Fruit fly (Drosophila melanogaster): ENCODE results near the gene CG9777.

CG9777 gene

DNA sequence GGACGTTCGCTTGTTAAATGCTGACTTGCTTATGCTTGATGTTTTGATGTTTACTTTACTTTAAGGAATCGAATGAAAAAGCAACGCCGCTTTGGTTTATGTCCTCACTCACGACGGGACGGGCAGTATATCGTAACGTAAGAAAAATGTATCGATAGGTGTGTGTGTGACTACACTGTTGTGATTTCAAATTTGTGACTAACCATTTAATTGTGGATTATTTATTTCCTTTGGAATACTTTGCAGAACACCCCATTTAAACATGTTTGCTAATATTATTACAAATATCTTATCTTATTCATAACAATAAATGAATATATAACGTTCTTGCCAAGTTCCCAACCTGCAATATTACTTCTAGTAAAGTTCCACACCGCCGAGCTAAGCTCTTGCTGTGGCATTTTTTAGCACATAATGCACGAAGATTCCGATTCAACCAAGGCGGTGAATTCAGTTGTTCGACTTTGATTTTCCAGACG is 22.9 kb upstream of the CG9777 start, which contains the start of the genes Nemp and r (continued):
- TF ChIP-seq CG34224 (GFP tag; IDR thresholded peaks at IDR 0.05; ENCODE audit: partially characterized antibody) (0 out of 3 replicates have a peak, but pooled peaks have one; percentile 19), CG3407 (GFP tag; optimal IDR thresholded peaks at IDR 0.05) (no peak), CG2678 (tag; optimal IDR thresholded peaks at IDR 0.05) (no peak), CG10366 (GFP tag; IDR thresholded peaks at IDR 0.05) (no peak), Dll (GFP tag; IDR thresholded peaks at IDR 0.05; ENCODE audit: partially characterized antibody) (peak; percentile 81), CoRest (tag; optimal IDR thresholded peaks at IDR 0.05) (peak; percentile 38), sqz (GFP tag; optimal IDR thresholded peaks at IDR 0.05) (no peak), inv (GFP tag; IDR thresholded peaks at IDR 0.05; ENCODE audit: partially characterized antibody) (peak; percentile 68), Scr (GFP tag; IDR thresholded peaks at IDR 0.05; ENCODE audit: partially characterized antibody) (peak; percentile 79), pho (GFP tag; optimal IDR thresholded peaks at IDR 0.05) (no peak)

dm6 chrX:16651625-16652024 is 19.6 kb upstream of the CG9777 start:
- TF ChIP-seq Nf-YB (GFP tag; optimal IDR thresholded peaks at IDR 0.05), result no peak
- TF ChIP-seq az2 (GFP tag; optimal IDR thresholded peaks at IDR 0.05), result no peak
- no peak for TF ChIP-seq sens-2 (GFP tag; IDR thresholded peaks at IDR 0.05)
- TF ChIP-seq luna (GFP tag; optimal IDR thresholded peaks at IDR 0.05), result no peak
- TF ChIP-seq MBD-R2 (GFP tag; IDR thresholded peaks at IDR 0.05), result no peak
- TF ChIP-seq tap (tag; optimal IDR thresholded peaks at IDR 0.05), result no peak
- no peak for TF ChIP-seq sqz (GFP tag; optimal IDR thresholded peaks at IDR 0.05)
- TF ChIP-seq row (GFP tag; IDR thresholded peaks at IDR 0.05), result no peak
- TF ChIP-seq tup (GFP tag; optimal IDR thresholded peaks at IDR 0.05), result no peak
- no peak for TF ChIP-seq CG6272 (GFP tag; IDR thresholded peaks at IDR 0.05)
- no peak for TF ChIP-seq CG17829 (tag; optimal IDR thresholded peaks at IDR 0.05)
- no peak for TF ChIP-seq ems (GFP tag; optimal IDR thresholded peaks at IDR 0.05)
- no peak for TF ChIP-seq CG17359 (tag; optimal IDR thresholded peaks at IDR 0.05)
- TF ChIP-seq Gug (GFP tag; IDR thresholded peaks at IDR 0.05), result no peak
- TF ChIP-seq CHES-1-like (GFP tag; optimal IDR thresholded peaks at IDR 0.05), result no peak

dm6 chrX:16651098-16651497 is 19.1 kb upstream of the CG9777 start, which contains the start of the genes CG32573 and CG42512:
CG32573 (plus strand) TSS chrX:16651376.
CG42512 (plus strand) TSS chrX:16651376.
- no peak for TF ChIP-seq slp2 (GFP tag; optimal IDR thresholded peaks at IDR 0.05)
- peak; percentile 60 for TF ChIP-seq CG3847 (GFP tag; IDR thresholded peaks at IDR 0.05)
- TF ChIP-seq CG12659 (GFP tag; optimal IDR thresholded peaks at IDR 0.05), result peak; percentile 43
- no peak for TF ChIP-seq CG30403 (GFP tag; optimal IDR thresholded peaks at IDR 0.05)
- TF ChIP-seq inv (GFP tag; IDR thresholded peaks at IDR 0.05; ENCODE audit: partially characterized antibody), result peak; percentile 44; the same call in 1 of the 2 replicates
- TF ChIP-seq insv (GFP tag; optimal IDR thresholded peaks at IDR 0.05), result peak in 1 of 2 experiments; percentile 71
- peak; percentile 84; the same call in 2 of the 3 replicates for TF ChIP-seq Opbp (GFP tag; IDR thresholded peaks at IDR 0.05; ENCODE audit: partially characterized antibody)
- TF ChIP-seq CG7963 (GFP tag; IDR thresholded peaks at IDR 0.05; ENCODE audit: partially characterized antibody), result peak; percentile 69
- TF ChIP-seq CG14860 (GFP tag; IDR thresholded peaks at IDR 0.05; ENCODE audit: partially characterized antibody), result peak; percentile 38; the same call in 1 of the 3 replicates
- TF ChIP-seq gfzf (GFP tag; optimal IDR thresholded peaks at IDR 0.05), result peak; percentile 84
- TF ChIP-seq HLH4C (GFP tag; IDR thresholded peaks at IDR 0.05; ENCODE audit: partially characterized antibody), result peak; percentile 77
- peak; percentile 71 for TF ChIP-seq unc-4 (GFP tag; IDR thresholded peaks at IDR 0.05; ENCODE audit: partially characterized antibody)
- TF ChIP-seq CG11696 (GFP tag; IDR thresholded peaks at IDR 0.05), result no peak
- peak; percentile 41 for TF ChIP-seq trem (tag; optimal IDR thresholded peaks at IDR 0.05)
- TF ChIP-seq zen2 (GFP tag; IDR thresholded peaks at IDR 0.05; ENCODE audit: partially characterized antibody), result peak; percentile 69
- peak; percentile 90 for TF ChIP-seq chinmo (GFP tag; IDR thresholded peaks at IDR 0.05; ENCODE audit: partially characterized antibody)
- TF ChIP-seq Pdp1 (GFP tag; optimal IDR thresholded peaks at IDR 0.05), result peak in 1 of 2 experiments; percentile 34
- TF ChIP-seq Ets97D (GFP tag; optimal IDR thresholded peaks at IDR 0.05), result peak; percentile 71
- TF ChIP-seq CG15514 (GFP tag; optimal IDR thresholded peaks at IDR 0.05), result peak; percentile 61
- peak; percentile 4; the same call in 1 of the 2 replicates for TF ChIP-seq CG42726 (GFP tag; IDR thresholded peaks at IDR 0.05; ENCODE audit: partially characterized antibody)
- peak; percentile 42 for TF ChIP-seq CG2129 (GFP tag; IDR thresholded peaks at IDR 0.05; ENCODE audit: partially characterized antibody)
- peak; percentile 62; the same call in 2 of the 3 replicates for TF ChIP-seq Doc3 (GFP tag; IDR thresholded peaks at IDR 0.05; ENCODE audit: partially characterized antibody)
- TF ChIP-seq mld (GFP tag; IDR thresholded peaks at IDR 0.05; ENCODE audit: partially characterized antibody), result peak; percentile 53; the same call in 1 of the 3 replicates
